Fruit fly (Drosophila melanogaster) whole organism, embryonic: ENCODE results near the gene Eip63E.

ENCODE experiments used
- Adf1 ChIP-seq: fragments of 200-800 bp; sonication (Bioruptor generic); IDR thresholded peaks from 2 replicates; pipeline ENCODE4 v1.3.6; 2022; ENCODE audit warnings: missing biosample characterization, missing genetic modification characterization
- Atf3 ChIP-seq: fragments of 200-800 bp; sonication (Bioruptor generic); optimal IDR thresholded peaks from 3 replicates; lab custom pipeline; 2016; ENCODE audit warnings: missing biosample characterization, missing genetic modification characterization
- Atf6 ChIP-seq: fragments of 200-800 bp; sonication (Bioruptor generic); IDR thresholded peaks from 2 replicates; pipeline ENCODE4 v1.3.6; 2022; ENCODE audit warnings: missing biosample characterization, missing genetic modification characterization
- CG10654 ChIP-seq: fragments of 200-800 bp; sonication (Bioruptor generic); optimal IDR thresholded peaks from 2 replicates; lab custom pipeline; 2016; ENCODE audit warnings: missing biosample characterization, missing genetic modification characterization
- CG12391 ChIP-seq: fragments of 200-800 bp; sonication (Bioruptor generic); optimal IDR thresholded peaks from 3 replicates; lab custom pipeline; 2018; ENCODE audit warnings: missing biosample characterization, mild to moderate bottlenecking, missing genetic modification characterization, moderate library complexity
- CG12942 ChIP-seq: fragments of 200-800 bp; sonication (Bioruptor generic); optimal IDR thresholded peaks from 3 replicates; lab custom pipeline; 2016; ENCODE audit warnings: missing biosample characterization, missing genetic modification characterization
- CG14667 ChIP-seq: fragments of 200-800 bp; sonication (Bioruptor generic); IDR thresholded peaks from 2 replicates; pipeline ENCODE4 v1.3.6; 2022; ENCODE audit warnings: missing biosample characterization, missing genetic modification characterization
- CG14710 ChIP-seq: fragments of 200-800 bp; sonication (Bioruptor generic); optimal IDR thresholded peaks from 3 replicates; lab custom pipeline; 2019; ENCODE audit warnings: missing biosample characterization, mild to moderate bottlenecking, missing genetic modification characterization, moderate library complexity
- CG14965 ChIP-seq: fragments of 200-800 bp; sonication (Bioruptor generic); optimal IDR thresholded peaks from 2 replicates; lab custom pipeline; 2016; ENCODE audit warnings: missing biosample characterization, missing genetic modification characterization, borderline replicate concordance
- CG1792 ChIP-seq: fragments of 200-800 bp; sonication (Bioruptor generic); optimal IDR thresholded peaks from 2 replicates; lab custom pipeline; 2016; ENCODE audit warnings: missing biosample characterization, missing genetic modification characterization
- CG18262 ChIP-seq: fragments of 200-800 bp; optimal IDR thresholded peaks from 3 replicates; lab custom pipeline; 2019; ENCODE audit warnings: missing biosample characterization, mild to moderate bottlenecking, missing genetic modification characterization, moderate library complexity
- CG2202 ChIP-seq: fragments of 200-800 bp; sonication (Bioruptor generic); optimal IDR thresholded peaks from 2 replicates; lab custom pipeline; 2018; ENCODE audit warnings: missing biosample characterization, mild to moderate bottlenecking, missing genetic modification characterization
- CG31224 ChIP-seq: fragments of 200-800 bp; sonication (Bioruptor generic); IDR thresholded peaks from 2 replicates; pipeline ENCODE4 v1.3.6; 2022; ENCODE audit warnings: missing biosample characterization, missing genetic modification characterization
- CG31388 ChIP-seq: fragments of 200-800 bp; sonication (Bioruptor generic); optimal IDR thresholded peaks from 2 replicates; lab custom pipeline; 2016; ENCODE audit warnings: missing biosample characterization, missing genetic modification characterization
- CG3163 ChIP-seq: fragments of 200-800 bp; sonication (Bioruptor generic); optimal IDR thresholded peaks from 3 replicates; lab custom pipeline; 2016; ENCODE audit warnings: missing biosample characterization, missing genetic modification characterization
- CG34224 ChIP-seq: fragments of 200-800 bp; sonication (Bioruptor generic); IDR thresholded peaks from 3 replicates; pipeline ENCODE4 v1.3.6; 2022; ENCODE audit warnings: missing biosample characterization, missing genetic modification characterization; ENCODE audit not compliant: partially characterized antibody
- CG4707 ChIP-seq: fragments of 200-800 bp; sonication (Bioruptor generic); optimal IDR thresholded peaks from 2 replicates; lab custom pipeline; 2018; ENCODE audit warnings: missing biosample characterization, mild to moderate bottlenecking, missing genetic modification characterization, moderate library complexity
- CG9817 ChIP-seq: fragments of 200-800 bp; sonication (Bioruptor generic); optimal IDR thresholded peaks from 2 replicates; lab custom pipeline; 2018; ENCODE audit warnings: missing biosample characterization, mild to moderate bottlenecking, missing genetic modification characterization, moderate library complexity
- Camta ChIP-seq: fragments of 200-800 bp; sonication (Bioruptor generic); optimal IDR thresholded peaks from 2 replicates; lab custom pipeline; 2016; ENCODE audit warnings: missing biosample characterization, missing genetic modification characterization
- D19A ChIP-seq: fragments of 200-800 bp; optimal IDR thresholded peaks from 3 replicates; lab custom pipeline; 2019; ENCODE audit warnings: missing biosample characterization, mild to moderate bottlenecking, missing genetic modification characterization, moderate library complexity
- Doc2 ChIP-seq: fragments of 200-800 bp; sonication (Bioruptor generic); IDR thresholded peaks from 2 replicates; pipeline ENCODE4 v1.3.6; 2022; ENCODE audit warnings: missing biosample characterization, missing genetic modification characterization
- E2f1 ChIP-seq: fragments of 200-800 bp; sonication (Bioruptor generic); IDR thresholded peaks from 2 replicates; pipeline ENCODE4 v1.3.6; 2022; ENCODE audit warnings: missing biosample characterization, missing genetic modification characterization
- E2f2 ChIP-seq: fragments of 200-800 bp; sonication (Bioruptor generic); IDR thresholded peaks from 2 replicates; pipeline ENCODE4 v1.3.6; 2022; ENCODE audit warnings: missing biosample characterization, missing genetic modification characterization
- GATAe ChIP-seq: fragments of 200-800 bp; sonication (Bioruptor generic); conservative IDR thresholded peaks from 2 replicates; pipeline ENCODE4 v1.3.6; 2022; ENCODE audit warnings: missing biosample characterization, missing genetic modification characterization
- Hr39 ChIP-seq: fragments of >200 bp; optimal IDR thresholded peaks from 2 replicates; lab custom pipeline; 2017
- Med ChIP-seq: fragments of 200-800 bp; sonication (Bioruptor generic); peaks from one replicate; lab custom pipeline; 2016; ENCODE audit warnings: missing biosample characterization, missing genetic modification characterization, mild to moderate bottlenecking, inconsistent platforms, moderate library complexity
- Myb ChIP-seq: fragments of 200-800 bp; sonication (Bioruptor generic); optimal IDR thresholded peaks from 2 replicates; lab custom pipeline; 2016; ENCODE audit warnings: missing biosample characterization, missing genetic modification characterization
- Nf-YC ChIP-seq: fragments of 200-800 bp; optimal IDR thresholded peaks from 3 replicates; lab custom pipeline; 2019; ENCODE audit warnings: missing biosample characterization, mild to moderate bottlenecking, missing genetic modification characterization, moderate library complexity
- Spps ChIP-seq: fragments of 200-800 bp; sonication (Bioruptor generic); optimal IDR thresholded peaks from 2 replicates; lab custom pipeline; 2018; ENCODE audit warnings: missing biosample characterization, mild to moderate bottlenecking, missing genetic modification characterization
- amos ChIP-seq: fragments of 200-800 bp; sonication (Bioruptor generic); IDR thresholded peaks from 2 replicates; pipeline ENCODE4 v1.3.6; 2022; ENCODE audit warnings: missing biosample characterization, missing genetic modification characterization; ENCODE audit not compliant: partially characterized antibody
- bcd ChIP-seq: fragments of 200-800 bp; sonication (Bioruptor generic); optimal IDR thresholded peaks from 2 replicates; lab custom pipeline; 2017; ENCODE audit warnings: missing biosample characterization, mild to moderate bottlenecking, missing genetic modification characterization
- btn ChIP-seq: fragments of 200-800 bp; sonication (Bioruptor generic); optimal IDR thresholded peaks from 2 replicates; lab custom pipeline; 2016; ENCODE audit warnings: missing biosample characterization, missing genetic modification characterization
- caup ChIP-seq: fragments of 200-800 bp; sonication (Bioruptor generic); optimal IDR thresholded peaks from 3 replicates; lab custom pipeline; 2017; ENCODE audit warnings: missing biosample characterization, mild to moderate bottlenecking, missing genetic modification characterization, moderate library complexity; ENCODE audit not compliant: severe bottlenecking
- cg ChIP-seq: fragments of 200-800 bp; sonication (Bioruptor generic); optimal IDR thresholded peaks from 3 replicates; lab custom pipeline; 2019; ENCODE audit warnings: missing biosample characterization, mild to moderate bottlenecking, missing genetic modification characterization, moderate library complexity
- crc ChIP-seq: fragments of 200-800 bp; sonication (Bioruptor generic); optimal IDR thresholded peaks from 2 replicates; lab custom pipeline; 2016; ENCODE audit warnings: missing biosample characterization, missing genetic modification characterization
- gem ChIP-seq: fragments of 200-800 bp; sonication (Bioruptor generic); optimal IDR thresholded peaks from 2 replicates; lab custom pipeline; 2019; ENCODE audit warnings: missing biosample characterization, mild to moderate bottlenecking, missing genetic modification characterization, moderate library complexity
- ham ChIP-seq: fragments of 200-800 bp; sonication (Bioruptor generic); IDR thresholded peaks from 2 replicates; pipeline ENCODE4 v1.3.6; 2022; ENCODE audit warnings: missing biosample characterization, missing genetic modification characterization
- kah ChIP-seq: fragments of 200-800 bp; sonication (Bioruptor generic); optimal IDR thresholded peaks from 2 replicates; lab custom pipeline; 2018; ENCODE audit warnings: missing biosample characterization, mild to moderate bottlenecking, missing genetic modification characterization
- luna ChIP-seq: fragments of 200-800 bp; sonication (Bioruptor generic); optimal IDR thresholded peaks from 2 replicates; lab custom pipeline; 2016; ENCODE audit warnings: missing biosample characterization, missing genetic modification characterization
- rib ChIP-seq: fragments of 200-800 bp; sonication (Bioruptor generic); IDR thresholded peaks from 2 replicates; pipeline ENCODE4 v1.3.6; 2022; ENCODE audit warnings: missing biosample characterization, missing genetic modification characterization
- row ChIP-seq: fragments of 200-800 bp; sonication (Bioruptor generic); IDR thresholded peaks from 3 replicates; pipeline ENCODE4 v1.3.6; 2022; ENCODE audit warnings: missing biosample characterization, missing genetic modification characterization
- sens ChIP-seq: fragments of 200-800 bp; sonication (Bioruptor generic); peaks from one replicate; lab custom pipeline; 2016; ENCODE audit warnings: missing biosample characterization, missing genetic modification characterization
- sens-2 ChIP-seq: fragments of 200-800 bp; sonication (Bioruptor generic); IDR thresholded peaks from 2 replicates; pipeline ENCODE4 v1.3.6; 2022; ENCODE audit warnings: missing biosample characterization, missing genetic modification characterization
- sima ChIP-seq: fragments of 200-800 bp; sonication (Bioruptor generic); optimal IDR thresholded peaks from 2 replicates; lab custom pipeline; 2016; ENCODE audit warnings: missing biosample characterization, missing genetic modification characterization
- slbo ChIP-seq: fragments of 200-800 bp; sonication (Bioruptor generic); IDR thresholded peaks from 2 replicates; pipeline ENCODE4 v1.3.6; 2022; ENCODE audit warnings: missing biosample characterization, missing genetic modification characterization
- sob ChIP-seq: fragments of 200-800 bp; sonication (Bioruptor generic); IDR thresholded peaks from 2 replicates; pipeline ENCODE4 v1.3.6; 2022; ENCODE audit warnings: missing biosample characterization, missing genetic modification characterization
- stwl ChIP-seq: fragments of 200-800 bp; sonication (Bioruptor generic); optimal IDR thresholded peaks from 3 replicates; lab custom pipeline; 2018; ENCODE audit warnings: missing biosample characterization, mild to moderate bottlenecking, missing genetic modification characterization, moderate library complexity
- tio ChIP-seq: fragments of 200-800 bp; sonication (Bioruptor generic); optimal IDR thresholded peaks from 2 replicates; lab custom pipeline; 2017; ENCODE audit warnings: missing biosample characterization, missing genetic modification characterization, inconsistent platforms
- tna ChIP-seq: fragments of 200-800 bp; sonication (Bioruptor generic); IDR thresholded peaks from 2 replicates; pipeline ENCODE4 v1.3.6; 2022; ENCODE audit warnings: missing biosample characterization, missing genetic modification characterization; ENCODE audit not compliant: partially characterized antibody
- toy ChIP-seq: fragments of 200-800 bp; sonication (Bioruptor generic); IDR thresholded peaks from 2 replicates; pipeline ENCODE4 v1.3.6; 2022; ENCODE audit warnings: missing biosample characterization, missing genetic modification characterization

Gene Eip63E

DNA sequence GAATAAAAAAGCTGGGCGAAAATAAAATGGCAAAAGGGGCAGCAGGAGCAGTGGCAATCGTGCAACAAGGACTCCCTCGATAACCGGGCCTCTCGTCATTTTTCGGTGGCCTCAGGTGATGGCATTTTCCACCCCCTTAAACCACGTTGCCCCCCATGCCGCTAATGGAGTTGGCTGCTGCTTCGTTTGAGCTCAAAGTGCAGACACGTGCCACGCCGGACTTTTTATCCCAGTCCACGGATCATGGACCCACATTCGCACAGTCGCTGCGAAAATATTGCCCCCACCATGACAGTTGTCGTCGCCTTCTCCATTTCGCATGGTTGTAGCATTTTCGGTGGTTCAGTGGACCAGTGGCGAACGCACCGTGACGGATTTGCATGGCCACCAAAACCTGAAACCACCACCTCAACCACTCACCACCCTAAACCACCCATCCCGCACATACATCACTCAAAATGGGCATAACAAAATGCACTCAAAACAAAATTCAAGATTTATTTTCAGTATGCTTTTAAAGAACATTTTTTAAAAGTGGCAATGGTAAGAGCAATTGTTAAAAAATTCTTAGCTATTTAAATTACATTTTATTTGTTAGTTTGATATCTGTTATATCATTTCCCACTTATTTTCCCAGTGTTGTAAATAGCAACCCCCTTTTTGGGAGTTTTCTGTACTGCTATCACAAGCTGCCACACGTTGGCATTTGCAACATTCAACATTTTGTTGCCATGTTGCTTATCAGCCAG lies 51.4 kb downstream of the Eip63E start (continued):
- TF ChIP-seq cg (GFP tag; lab: Kevin White, UChicago) (no peak), kah (GFP tag; lab: Kevin White, UChicago) (peak; percentile 40), tio (GFP tag; lab: Kevin White, UChicago) (peak; percentile 43), Med (peak; percentile 88), amos (GFP tag; lab: Robert Waterston, UW) (no peak), CG34224 (GFP tag; lab: Robert Waterston, UW) (no peak), CG14667 (GFP tag; lab: Robert Waterston, UW) (peak; percentile 48), CG31388 (GFP tag; lab: Kevin White, UChicago) (no peak), bcd (GFP tag; lab: Kevin White, UChicago) (peak; percentile 50), CG3163 (GFP tag; lab: Kevin White, UChicago) (no peak), btn (GFP tag; lab: Kevin White, UChicago) (peak; percentile 3), row (peak; percentile 88), Adf1 (no peak), GATAe (GFP tag; lab: Robert Waterston, UW) (no peak), Doc2 (no peak), gem (peak; percentile 85), E2f2 (peak; percentile 46; the same call in 1 of the 2 replicates), CG31224 (no peak), tna (GFP tag; lab: Robert Waterston, UW) (no peak), CG14965 (GFP tag; lab: Kevin White, UChicago) (no peak), caup (GFP tag; lab: Kevin White, UChicago) (peak; percentile 44), sens (GFP tag; lab: Kevin White, UChicago) (peak; percentile 96), CG12942 (GFP tag; lab: Kevin White, UChicago) (peak; percentile 28), Nf-YC (tag; lab: Kevin White, UChicago) (peak; percentile 47), CG12391 (peak; percentile 85), sob (peak; percentile 54; the same call in 1 of the 2 replicates), Hr39 (lab: Kevin White, UChicago) (no peak), D19A (tag; lab: Kevin White, UChicago) (peak; percentile 83), Spps (tag; lab: Kevin White, UChicago) (peak; percentile 49), sima (peak; percentile 21), CG18262 (tag; lab: Kevin White, UChicago) (peak; percentile 87), stwl (tag; lab: Kevin White, UChicago) (no peak), CG2202 (tag; lab: Kevin White, UChicago) (peak; percentile 75), luna (GFP tag; lab: Kevin White, UChicago) (no peak), Myb (GFP tag; lab: Kevin White, UChicago) (no peak), Atf6 (GFP tag; lab: Robert Waterston, UW) (peak; percentile 47; the same call in 1 of the 2 replicates), CG4707 (GFP tag; lab: Kevin White, UChicago) (peak; percentile 50), CG14710 (peak; percentile 82), E2f1 (GFP tag; lab: Robert Waterston, UW) (peak; percentile 64), CG9817 (tag; lab: Kevin White, UChicago) (peak; percentile 60), slbo (GFP tag; lab: Robert Waterston, UW) (peak; percentile 56), rib (GFP tag; lab: Robert Waterston, UW) (no peak), crc (GFP tag; lab: Kevin White, UChicago) (peak; percentile 31), CG1792 (GFP tag; lab: Kevin White, UChicago) (peak; percentile 23), toy (no peak), Camta (peak; percentile 54), ham (GFP tag; lab: Robert Waterston, UW) (no peak), sens-2 (0 out of 2 replicates have a peak, but pooled peaks have one; percentile 46), Atf3 (GFP tag; lab: Kevin White, UChicago) (peak; percentile 38), CG10654 (GFP tag; lab: Kevin White, UChicago) (peak; percentile 49)
